Fruit fly (Drosophila melanogaster): ENCODE results near the gene CG7156.

dm6 chr3R:18243718-18244170, 1.8 kb upstream of the CG7156 start:
- TF ChIP-seq CG8478 (optimal IDR thresholded peaks at IDR 0.05) = no peak
- no peak for TF ChIP-seq CTCF (optimal IDR thresholded peaks at IDR 0.05)
